Worm (Caenorhabditis elegans) whole organism, L2 larva: ENCODE results near the gene srh-22.

Experiments
- C34F6.9 ChIP-seq: fragments of 150-350 bp; optimal IDR thresholded peaks from 2 replicates; lab custom pipeline; 2014; ENCODE audit warnings: missing biosample characterization, missing genetic modification characterization
- ama-1 ChIP-seq: fragments of 150-350 bp; optimal IDR thresholded peaks from 2 replicates; lab custom pipeline; 2018; ENCODE audit warnings: inconsistent platforms
- lsy-2 ChIP-seq, 2 experiments: fragments of 150-350 bp in 1 of 2; sonication (generic microtip) in 1 of 2; optimal IDR thresholded peaks; 2 replicates each; lab custom pipeline; 2014 to 2017; ENCODE audit warnings: missing biosample characterization in 2 of 2, missing genetic modification characterization in 2 of 2
- nhr-237 ChIP-seq: fragments of 150-350 bp; optimal IDR thresholded peaks from 2 replicates; lab custom pipeline; 2014; ENCODE audit warnings: missing biosample characterization, missing genetic modification characterization
- nhr-77 ChIP-seq: fragments of 150-350 bp; optimal IDR thresholded peaks from 2 replicates; lab custom pipeline; 2014; ENCODE audit warnings: missing biosample characterization, missing genetic modification characterization
- skn-1 ChIP-seq: sonication (generic microtip); optimal IDR thresholded peaks from 2 replicates; lab custom pipeline; 2017; ENCODE audit warnings: missing biosample characterization, missing genetic modification characterization
- snpc-4 ChIP-seq: fragments of 150-350 bp; optimal IDR thresholded peaks from 2 replicates; lab custom pipeline; 2014; ENCODE audit warnings: missing biosample characterization, missing genetic modification characterization
- unc-62 ChIP-seq: fragments of 150-350 bp; optimal IDR thresholded peaks from 2 replicates; lab custom pipeline; 2014; ENCODE audit warnings: missing biosample characterization, missing genetic modification reagents, missing genetic modification characterization
- ztf-11 ChIP-seq: sonication (generic microtip); optimal IDR thresholded peaks from 2 replicates; lab custom pipeline; 2017; ENCODE audit warnings: missing biosample characterization, missing genetic modification characterization
- ztf-4 ChIP-seq: fragments of 150-350 bp; optimal IDR thresholded peaks from 2 replicates; lab custom pipeline; 2014; ENCODE audit warnings: missing biosample characterization, missing genetic modification characterization

DNA sequence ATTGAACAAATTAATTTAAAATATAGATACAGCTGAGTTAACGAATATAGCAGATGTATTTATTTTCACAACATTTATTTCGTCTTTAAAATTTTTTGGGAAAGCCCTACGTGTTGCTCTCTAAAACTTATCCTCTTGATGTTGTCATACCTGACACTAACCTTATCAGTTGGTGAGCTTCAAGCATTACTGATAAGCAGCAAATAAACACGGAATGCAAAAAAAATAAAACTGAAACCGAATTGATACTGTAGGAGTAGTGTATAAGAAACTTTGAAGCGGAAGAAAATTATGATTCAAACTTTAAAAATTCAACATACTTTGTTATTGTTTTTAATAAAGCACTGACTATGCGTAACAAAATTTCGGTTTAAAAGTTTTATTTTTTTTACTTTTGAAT is 13.0 kb downstream of the srh-22 start:
- TF ChIP-seq nhr-237 (tag; lab: Kevin White, UChicago) (no peak), unc-62 (GFP tag; lab: Kevin White, UChicago) (no peak), skn-1 (no peak), ztf-11 (tag; lab: Kevin White, UChicago) (no peak), ama-1 (no peak), C34F6.9 (no peak), snpc-4 (no peak), lsy-2 (tag; optimal IDR thresholded peaks at IDR 0.05; lab: Kevin White, UChicago) (no peak), ztf-4 (tag; lab: Kevin White, UChicago) (no peak), nhr-77 (tag; lab: Kevin White, UChicago) (no peak)
